Worm (Caenorhabditis elegans) whole organism, young adult: ENCODE results near the gene F48C5.2.

Experiments
- B0019.2 ChIP-seq: fragments of 200-800 bp; sonication (Bioruptor generic); conservative IDR thresholded peaks from 2 replicates; pipeline ENCODE4 v1.3.6; 2022; ENCODE audit warnings: missing genetic modification reagents, missing genetic modification characterization, missing compliant biosample characterization
- B0261.1 ChIP-seq: sonication (generic microtip); optimal IDR thresholded peaks from 2 replicates; lab custom pipeline; 2016; ENCODE audit warnings: mild to moderate bottlenecking, missing genetic modification characterization, moderate library complexity, missing compliant biosample characterization
- C06A6.2 ChIP-seq: fragments of 200-800 bp; sonication (Bioruptor generic); conservative IDR thresholded peaks from 2 replicates; pipeline ENCODE4 v1.3.6; 2022; ENCODE audit warnings: missing genetic modification characterization, missing compliant biosample characterization
- F33H1.4 ChIP-seq: fragments of 200-800 bp; sonication (Bioruptor generic); IDR thresholded peaks from 2 replicates; pipeline ENCODE4 v1.3.6; 2022; ENCODE audit warnings: missing genetic modification reagents, missing genetic modification characterization, missing compliant biosample characterization
- F37B4.10 ChIP-seq: fragments of 200-800 bp; sonication (Bioruptor generic); IDR thresholded peaks from 2 replicates; pipeline ENCODE4 v1.3.6; 2022; ENCODE audit warnings: missing genetic modification characterization, missing compliant biosample characterization
- F39B2.1 ChIP-seq: fragments of 200-800 bp; sonication (Bioruptor generic); IDR thresholded peaks from 2 replicates; pipeline ENCODE4 v1.3.6; 2022; ENCODE audit warnings: missing genetic modification reagents, missing genetic modification characterization, missing compliant biosample characterization
- F57A8.1 ChIP-seq: fragments of 200-800 bp; sonication (Bioruptor generic); optimal IDR thresholded peaks from 2 replicates; lab custom pipeline; 2018; ENCODE audit warnings: mild to moderate bottlenecking, missing genetic modification characterization, moderate library complexity, missing compliant biosample characterization
- K12H6.12 ChIP-seq: fragments of 200-800 bp; sonication (Bioruptor generic); optimal IDR thresholded peaks from 2 replicates; lab custom pipeline; 2018; ENCODE audit warnings: mild to moderate bottlenecking, missing genetic modification characterization, missing compliant biosample characterization
- Y53F4B.3 ChIP-seq: fragments of 200-800 bp; sonication (Bioruptor generic); IDR thresholded peaks from 2 replicates; pipeline ENCODE4 v1.3.6; 2022; ENCODE audit warnings: missing genetic modification reagents, missing genetic modification characterization, missing compliant biosample characterization
- Y53G8AR.9 ChIP-seq: fragments of 200-800 bp; sonication (Bioruptor generic); conservative IDR thresholded peaks from 2 replicates; pipeline ENCODE4 v1.3.6; 2022; ENCODE audit warnings: missing genetic modification reagents, missing genetic modification characterization, missing compliant biosample characterization
- Y79H2A.3 ChIP-seq: fragments of 200-800 bp; sonication (Bioruptor generic); conservative IDR thresholded peaks from 2 replicates; pipeline ENCODE4 v1.3.6; 2022; ENCODE audit warnings: missing genetic modification reagents, missing genetic modification characterization, missing compliant biosample characterization
- Y95B8A.8 ChIP-seq: fragments of 200-800 bp; sonication (Bioruptor generic); IDR thresholded peaks from 2 replicates; pipeline ENCODE4 v1.3.6; 2022; ENCODE audit warnings: missing genetic modification reagents, missing genetic modification characterization, missing compliant biosample characterization
- atf-7 ChIP-seq: sonication (generic microtip); optimal IDR thresholded peaks from 2 replicates; lab custom pipeline; 2017; ENCODE audit warnings: mild to moderate bottlenecking, missing genetic modification characterization, missing compliant biosample characterization
- cebp-1 ChIP-seq, 2 experiments: fragments of 200-800 bp in 1 of 2; sonication (Bioruptor generic) in 1 of 2; sonication (generic microtip) in 1 of 2; IDR thresholded peaks in 1 of 2; optimal IDR thresholded peaks in 1 of 2; 2 replicates each; pipeline versions ENCODE4 v1.3.6 to Lab custom; 2017 to 2022; ENCODE audit warnings: missing compliant biosample characterization in 2 of 2, missing genetic modification characterization in 2 of 2, mild to moderate bottlenecking in 1 of 2, missing genetic modification reagents in 1 of 2, moderate library complexity in 1 of 2
- cebp-2 ChIP-seq: fragments of 200-800 bp; sonication (Bioruptor generic); IDR thresholded peaks from 2 replicates; pipeline ENCODE4 v1.3.6; 2022; ENCODE audit warnings: missing genetic modification characterization, missing compliant biosample characterization
- ceh-27 ChIP-seq: fragments of 200-800 bp; sonication (Bioruptor generic); optimal IDR thresholded peaks from 2 replicates; lab custom pipeline; 2018; ENCODE audit warnings: mild to moderate bottlenecking, missing genetic modification characterization, moderate library complexity, missing compliant biosample characterization
- chd-7 ChIP-seq: sonication (generic microtip); optimal IDR thresholded peaks from 2 replicates; lab custom pipeline; 2016; ENCODE audit warnings: mild to moderate bottlenecking, missing genetic modification characterization, moderate library complexity, missing compliant biosample characterization
- dox-1 ChIP-seq: fragments of 200-800 bp; sonication (Bioruptor generic); IDR thresholded peaks from 2 replicates; pipeline ENCODE4 v1.3.6; 2022; ENCODE audit warnings: missing genetic modification reagents, missing genetic modification characterization, missing compliant biosample characterization
- egl-18 ChIP-seq: fragments of 200-800 bp; sonication (Bioruptor generic); IDR thresholded peaks from 2 replicates; pipeline ENCODE4 v1.3.6; 2022; ENCODE audit warnings: missing genetic modification reagents, missing genetic modification characterization, missing compliant biosample characterization
- egrh-3 ChIP-seq: fragments of 200-800 bp; sonication (Bioruptor generic); IDR thresholded peaks from 2 replicates; pipeline ENCODE4 v1.3.6; 2022; ENCODE audit warnings: missing genetic modification reagents, missing genetic modification characterization, missing compliant biosample characterization
- ets-4 ChIP-seq: fragments of 200-800 bp; sonication (Bioruptor generic); optimal IDR thresholded peaks from 2 replicates; lab custom pipeline; 2018; ENCODE audit warnings: mild to moderate bottlenecking, missing genetic modification characterization, missing compliant biosample characterization
- gei-17 ChIP-seq: fragments of 200-800 bp; sonication (Bioruptor generic); optimal IDR thresholded peaks from 2 replicates; lab custom pipeline; 2018; ENCODE audit warnings: mild to moderate bottlenecking, missing genetic modification characterization, missing compliant biosample characterization
- hlh-12 ChIP-seq: sonication (generic microtip); optimal IDR thresholded peaks from 2 replicates; lab custom pipeline; 2016; ENCODE audit warnings: missing genetic modification characterization, missing compliant biosample characterization
- hmg-1.2 ChIP-seq: fragments of 200-800 bp; sonication (Bioruptor generic); IDR thresholded peaks from 2 replicates; pipeline ENCODE4 v1.3.6; 2022; ENCODE audit warnings: missing genetic modification reagents, missing genetic modification characterization, missing compliant biosample characterization
- hrde-1 ChIP-seq: sonication (generic microtip); optimal IDR thresholded peaks from 2 replicates; lab custom pipeline; 2016; ENCODE audit warnings: missing genetic modification characterization, mild to moderate bottlenecking, missing compliant biosample characterization, moderate library complexity, missing genotype, missing genetic modification reagents, borderline replicate concordance
- let-526 ChIP-seq: fragments of 200-800 bp; sonication (Bioruptor generic); IDR thresholded peaks from 2 replicates; pipeline ENCODE4 v1.3.6; 2022; ENCODE audit warnings: missing genetic modification reagents, missing genetic modification characterization, missing compliant biosample characterization
- let-607 ChIP-seq, 2 experiments: fragments of 200-800 bp in 1 of 2; sonication (Bioruptor generic) in 1 of 2; sonication (generic microtip) in 1 of 2; optimal IDR thresholded peaks; 2 replicates each; lab custom pipeline; 2016 to 2018; ENCODE audit warnings: mild to moderate bottlenecking in 2 of 2, missing compliant biosample characterization in 2 of 2, missing genetic modification characterization in 2 of 2, moderate library complexity in 2 of 2, missing genotype in 1 of 2
- lin-26 ChIP-seq: fragments of 200-800 bp; sonication (Bioruptor generic); IDR thresholded peaks from 2 replicates; pipeline ENCODE4 v1.3.6; 2022; ENCODE audit warnings: missing genetic modification reagents, missing genetic modification characterization, missing compliant biosample characterization
- lin-54 ChIP-seq: fragments of 200-800 bp; sonication (Bioruptor generic); optimal IDR thresholded peaks from 2 replicates; lab custom pipeline; 2018; ENCODE audit warnings: mild to moderate bottlenecking, missing genetic modification characterization, missing compliant biosample characterization
- lsl-1 ChIP-seq: fragments of 200-800 bp; sonication (Bioruptor generic); optimal IDR thresholded peaks from 2 replicates; lab custom pipeline; 2018; ENCODE audit warnings: mild to moderate bottlenecking, missing genetic modification characterization, moderate library complexity, missing compliant biosample characterization
- lsy-27 ChIP-seq: sonication (generic microtip); optimal IDR thresholded peaks from 2 replicates; lab custom pipeline; 2017; ENCODE audit warnings: missing genetic modification characterization, mild to moderate bottlenecking, missing compliant biosample characterization, antibody characterized with exemption, missing genotype, borderline replicate concordance; ENCODE audit not compliant: insufficient read depth
- madf-8 ChIP-seq: fragments of 200-800 bp; sonication (Bioruptor generic); conservative IDR thresholded peaks from 2 replicates; pipeline ENCODE4 v1.3.6; 2022; ENCODE audit warnings: missing genetic modification reagents, missing genetic modification characterization, missing compliant biosample characterization
- mcd-1 ChIP-seq: fragments of 200-800 bp; sonication (Bioruptor generic); IDR thresholded peaks from 2 replicates; pipeline ENCODE4 v1.3.6; 2022; ENCODE audit warnings: missing genetic modification reagents, missing genetic modification characterization, missing compliant biosample characterization
- nfya-1 ChIP-seq: sonication (generic microtip); optimal IDR thresholded peaks from 2 replicates; lab custom pipeline; 2017; ENCODE audit warnings: antibody characterized with exemption, missing compliant biosample characterization, missing genetic modification characterization, borderline replicate concordance; ENCODE audit not compliant: insufficient read depth
- nhr-80 ChIP-seq: sonication (generic microtip); optimal IDR thresholded peaks from 2 replicates; lab custom pipeline; 2016; ENCODE audit warnings: missing genetic modification characterization, missing compliant biosample characterization
- rec-8 ChIP-seq, 2 experiments: sonication (generic microtip); optimal IDR thresholded peaks; 2 replicates each; lab custom pipeline; 2016; ENCODE audit warnings: mild to moderate bottlenecking in 2 of 2, missing genetic modification characterization in 2 of 2, missing genetic modification reagents in 2 of 2, missing genotype in 2 of 2, missing biosample characterization in 1 of 2, missing compliant biosample characterization in 1 of 2, moderate library complexity in 1 of 2
- snpc-1.1 ChIP-seq: sonication (generic microtip); optimal IDR thresholded peaks from 2 replicates; lab custom pipeline; 2017; ENCODE audit warnings: missing genetic modification characterization, mild to moderate bottlenecking, missing compliant biosample characterization, antibody characterized with exemption, moderate library complexity, missing genotype, missing genetic modification reagents; ENCODE audit not compliant: insufficient read depth
- somi-1 ChIP-seq: fragments of 200-800 bp; sonication (Bioruptor generic); optimal IDR thresholded peaks from 2 replicates; lab custom pipeline; 2018; ENCODE audit warnings: mild to moderate bottlenecking, missing genetic modification characterization, missing compliant biosample characterization
- sptf-2 ChIP-seq: fragments of 200-800 bp; sonication (Bioruptor generic); optimal IDR thresholded peaks from 2 replicates; lab custom pipeline; 2018; ENCODE audit warnings: mild to moderate bottlenecking, missing genetic modification characterization, missing compliant biosample characterization
- tbp1 ChIP-seq: fragments of 200-800 bp; sonication (Bioruptor generic); optimal IDR thresholded peaks from 2 replicates; lab custom pipeline; 2018; ENCODE audit warnings: mild to moderate bottlenecking, missing genetic modification characterization, missing compliant biosample characterization
- unc-62 ChIP-seq: fragments of 150-350 bp; optimal IDR thresholded peaks from 2 replicates; lab custom pipeline; 2014; ENCODE audit warnings: missing biosample characterization, missing genetic modification reagents, missing genetic modification characterization
- ztf-22 ChIP-seq: fragments of 200-800 bp; sonication (Bioruptor generic); optimal IDR thresholded peaks from 2 replicates; lab custom pipeline; 2018; ENCODE audit warnings: mild to moderate bottlenecking, missing genetic modification characterization, moderate library complexity, missing compliant biosample characterization

Gene F48C5.2

ce11 chrX:11465215-11465614 is 11.1 kb upstream of the F48C5.2 start, which contains the start of gene lin-14 (continued):
- TF ChIP-seq F57A8.1 (GFP tag; lab: Kevin White, UChicago) = no peak
- peak; percentile 73; the same call in 1 of the 2 replicates for TF ChIP-seq hmg-1.2 (GFP tag; lab: Robert Waterston, UW)
- TF ChIP-seq cebp-2 (GFP tag; lab: Robert Waterston, UW) = 0 out of 2 replicates have a peak, but pooled peaks have one; percentile 63
- peak; percentile 52 for TF ChIP-seq somi-1 (GFP tag; lab: Kevin White, UChicago)
- peak; percentile 2 for TF ChIP-seq chd-7 (tag; lab: Kevin White, UChicago)
- TF ChIP-seq atf-7 (tag; lab: Kevin White, UChicago) = peak; percentile 5
- TF ChIP-seq K12H6.12 (tag; lab: Kevin White, UChicago) = peak; percentile 44
- no peak for TF ChIP-seq lin-26 (GFP tag; lab: Robert Waterston, UW)
- no peak for TF ChIP-seq F33H1.4 (GFP tag; lab: Robert Waterston, UW)
- TF ChIP-seq F37B4.10 (GFP tag; lab: Robert Waterston, UW) = no peak
- no peak for TF ChIP-seq lsl-1
- no peak for TF ChIP-seq rec-8 (tag; optimal IDR thresholded peaks at IDR 0.05; lab: Kevin White, UChicago)
- peak; percentile 33; the same call in 1 of the 2 replicates for TF ChIP-seq dox-1 (GFP tag; lab: Robert Waterston, UW)
- no peak for TF ChIP-seq egl-18 (GFP tag; lab: Robert Waterston, UW)
- peak; percentile 18 for TF ChIP-seq gei-17 (GFP tag; lab: Kevin White, UChicago)
- no peak for TF ChIP-seq Y53F4B.3 (GFP tag; lab: Robert Waterston, UW)
- TF ChIP-seq Y79H2A.3 = no peak
- TF ChIP-seq nhr-80 (tag; lab: Kevin White, UChicago) = peak; percentile 59

ce11 chrX:11464271-11465103 is 10.4 kb upstream of the F48C5.2 start:
- TF ChIP-seq tbp1 (GFP tag; lab: Kevin White, UChicago) (no peak), Y95B8A.8 (GFP tag; lab: Robert Waterston, UW) (no peak), F39B2.1 (GFP tag; lab: Robert Waterston, UW) (no peak), lsy-27 (no peak), F37B4.10 (GFP tag; lab: Robert Waterston, UW) (no peak), Y53G8AR.9 (no peak), sptf-2 (no peak), let-607 (tag; optimal IDR thresholded peaks at IDR 0.05; lab: Kevin White, UChicago) (peak in 1 of 2 experiments; percentile 4), ets-4 (peak; percentile 30), cebp-1 (GFP tag; IDR thresholded peaks at IDR 0.05; lab: Robert Waterston, UW) (no peak), cebp-1 (tag; optimal IDR thresholded peaks at IDR 0.05; lab: Kevin White, UChicago) (peak; percentile 33), C06A6.2 (GFP tag; lab: Robert Waterston, UW) (no peak), dox-1 (GFP tag; lab: Robert Waterston, UW) (peak; percentile 59), F57A8.1 (GFP tag; lab: Kevin White, UChicago) (no peak), B0019.2 (GFP tag; lab: Robert Waterston, UW) (no peak), unc-62 (GFP tag; lab: Kevin White, UChicago) (no peak), lsl-1 (no peak), snpc-1.1 (no peak), nhr-80 (tag; lab: Kevin White, UChicago) (peak; percentile 94)

ce11 chrX:11463568-11463967 is 9.4 kb upstream of the F48C5.2 start:
- TF ChIP-seq ceh-27 = no peak
- no peak for TF ChIP-seq atf-7 (tag; lab: Kevin White, UChicago)
- TF ChIP-seq nfya-1 (tag; lab: Kevin White, UChicago) = no peak
- no peak for TF ChIP-seq hlh-12 (tag; lab: Kevin White, UChicago)
- no peak for TF ChIP-seq lin-54 (GFP tag; lab: Kevin White, UChicago)
- no peak for TF ChIP-seq C06A6.2 (GFP tag; lab: Robert Waterston, UW)
- TF ChIP-seq mcd-1 (GFP tag; lab: Robert Waterston, UW) = no peak
- TF ChIP-seq ztf-22 = no peak
- TF ChIP-seq egrh-3 (GFP tag; lab: Robert Waterston, UW) = no peak
- no peak for TF ChIP-seq lsy-27
- no peak for TF ChIP-seq madf-8
- no peak for TF ChIP-seq hrde-1
- TF ChIP-seq B0261.1 (tag; lab: Kevin White, UChicago) = no peak
- no peak for TF ChIP-seq let-526 (GFP tag; lab: Robert Waterston, UW)
